Worm (Caenorhabditis elegans) whole organism, mixed stage, embryonic: Measurements from ENCODE around the gene daf-12.

ENCODE experiments used
- ceh-83 ChIP-seq: fragments of 200-800 bp; sonication (Bioruptor generic); optimal IDR thresholded peaks from 2 replicates; lab custom pipeline; 2018; ENCODE audit warnings: mild to moderate bottlenecking, missing genetic modification characterization, missing compliant biosample characterization
- ces-1 ChIP-seq: fragments of 150-350 bp; optimal IDR thresholded peaks from 2 replicates; lab custom pipeline; 2014; ENCODE audit warnings: missing biosample characterization, missing genetic modification reagents, missing genetic modification characterization
- elt-1 ChIP-seq: sonication (generic microtip); optimal IDR thresholded peaks from 2 replicates; lab custom pipeline; 2017; ENCODE audit warnings: missing genetic modification characterization, mild to moderate bottlenecking, missing compliant biosample characterization, antibody characterized with exemption, moderate library complexity, borderline replicate concordance; ENCODE audit not compliant: insufficient read depth
- nhr-237 ChIP-seq: fragments of 150-350 bp; optimal IDR thresholded peaks from 2 replicates; lab custom pipeline; 2014; ENCODE audit warnings: missing biosample characterization, missing genetic modification characterization
- nhr-76 ChIP-seq: sonication (generic microtip); optimal IDR thresholded peaks from 2 replicates; lab custom pipeline; 2017; ENCODE audit warnings: missing biosample characterization, missing genetic modification characterization
- pha-4 ChIP-seq: fragments of 150-350 bp; optimal IDR thresholded peaks from 2 replicates; lab custom pipeline; 2018; ENCODE audit warnings: missing biosample characterization, missing genetic modification reagents, missing genetic modification characterization
- snpc-4 ChIP-seq: fragments of 150-350 bp; optimal IDR thresholded peaks from 2 replicates; lab custom pipeline; 2014; ENCODE audit warnings: missing biosample characterization, missing genetic modification characterization
- unc-62 ChIP-seq: fragments of 150-350 bp; optimal IDR thresholded peaks from 2 replicates; lab custom pipeline; 2014; ENCODE audit warnings: missing biosample characterization, missing genetic modification reagents, missing genetic modification characterization
- ztf-11 ChIP-seq: fragments of 150-350 bp; optimal IDR thresholded peaks from 2 replicates; lab custom pipeline; 2014; ENCODE audit warnings: missing biosample characterization, missing genetic modification characterization

DNA sequence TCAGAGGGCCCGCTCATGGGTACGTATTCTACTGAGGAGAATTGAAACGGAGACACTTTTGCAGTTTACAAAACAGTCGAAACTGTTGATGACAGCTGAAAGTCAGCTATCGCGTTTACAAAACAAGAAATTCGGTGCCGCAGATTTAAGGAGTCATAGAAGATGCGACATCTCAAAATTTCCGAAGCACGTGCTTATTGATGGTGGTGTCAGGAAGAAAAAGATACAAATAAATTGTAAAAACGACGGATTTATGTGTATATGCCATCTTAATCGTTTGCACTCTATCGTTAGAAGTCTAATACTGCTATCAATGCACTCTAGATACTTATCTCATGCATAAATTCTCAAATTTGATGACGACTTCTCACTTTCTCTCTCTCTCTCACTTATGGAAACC is 38.5 kb downstream of the daf-12 start, which contains the start of gene F13E6.2:
- TF ChIP-seq ceh-83 (GFP tag; lab: Kevin White, UChicago) (no peak), pha-4 (tag; lab: Kevin White, UChicago) (no peak), nhr-237 (tag; lab: Kevin White, UChicago) (no peak), elt-1 (tag; lab: Kevin White, UChicago) (no peak), ces-1 (GFP tag; lab: Kevin White, UChicago) (no peak), nhr-76 (tag; lab: Kevin White, UChicago) (no peak), ztf-11 (tag; lab: Kevin White, UChicago) (no peak), snpc-4 (no peak), unc-62 (GFP tag; lab: Kevin White, UChicago) (no peak)
